Worm (Caenorhabditis elegans) whole organism, L1 larva: ENCODE results near the gene ZC204.13.

Experiments used
- C16A3.4 ChIP-seq: fragments of 150-350 bp; optimal IDR thresholded peaks from 2 replicates; lab custom pipeline; 2014; ENCODE audit warnings: missing biosample characterization, missing genetic modification characterization
- C34B4.2 ChIP-seq: sonication (generic microtip); optimal IDR thresholded peaks from 2 replicates; lab custom pipeline; 2017; ENCODE audit warnings: mild to moderate bottlenecking, missing genetic modification characterization, missing compliant biosample characterization
- F16B12.6 ChIP-seq: fragments of 150-350 bp; optimal IDR thresholded peaks from 2 replicates; lab custom pipeline; 2014; ENCODE audit warnings: missing biosample characterization, missing genetic modification characterization
- alr-1 ChIP-seq: fragments of 200-800 bp; sonication (Bioruptor generic); optimal IDR thresholded peaks from 2 replicates; lab custom pipeline; 2018; ENCODE audit warnings: borderline replicate concordance, mild to moderate bottlenecking, missing genetic modification characterization, missing compliant biosample characterization
- ama-1 ChIP-seq: fragments of 150-350 bp; optimal IDR thresholded peaks from 2 replicates; lab custom pipeline; 2014
- ceh-88 ChIP-seq: fragments of 200-800 bp; sonication (Bioruptor generic); IDR thresholded peaks from 2 replicates; pipeline ENCODE4 v1.3.6; 2022; ENCODE audit warnings: missing genetic modification characterization, missing compliant biosample characterization
- efl-1 ChIP-seq, 4 experiments: fragments of 150-350 bp; optimal IDR thresholded peaks in 3 of 4; peaks in 1 of 4; 1 replicate in 1 of 4; 2 replicates in 3 of 4; lab custom pipeline; 2014; ENCODE audit warnings: missing biosample characterization in 2 of 4, missing genetic modification characterization in 2 of 4, missing genetic modification reagents in 2 of 4
- egl-13 ChIP-seq: sonication (generic microtip); optimal IDR thresholded peaks from 2 replicates; lab custom pipeline; 2016; ENCODE audit warnings: missing genotype, missing genetic modification reagents, missing genetic modification characterization, missing compliant biosample characterization
- fkh-10 ChIP-seq: sonication (generic microtip); optimal IDR thresholded peaks from 2 replicates; lab custom pipeline; 2017; ENCODE audit warnings: missing biosample characterization, missing genetic modification reagents, missing genetic modification characterization
- fkh-4 ChIP-seq: sonication (generic microtip); optimal IDR thresholded peaks from 2 replicates; lab custom pipeline; 2016; ENCODE audit warnings: missing compliant biosample characterization, missing genetic modification characterization, borderline replicate concordance
- grh-1 ChIP-seq: fragments of 200-800 bp; sonication (Bioruptor generic); IDR thresholded peaks from 2 replicates; pipeline ENCODE4 v1.3.6; 2022; ENCODE audit warnings: missing genetic modification reagents, missing genetic modification characterization, missing compliant biosample characterization
- hlh-17 ChIP-seq: fragments of 200-800 bp; sonication (Bioruptor generic); optimal IDR thresholded peaks from 2 replicates; lab custom pipeline; 2018; ENCODE audit warnings: missing genetic modification characterization, mild to moderate bottlenecking, missing compliant biosample characterization, moderate library complexity, borderline replicate concordance
- hpl-2 ChIP-seq: fragments of 150-350 bp; optimal IDR thresholded peaks from 2 replicates; lab custom pipeline; 2014; ENCODE audit warnings: missing biosample characterization, missing genetic modification reagents, missing genetic modification characterization
- irx-1 ChIP-seq: sonication (generic microtip); optimal IDR thresholded peaks from 2 replicates; lab custom pipeline; 2016; ENCODE audit warnings: missing genetic modification characterization, missing compliant biosample characterization
- isw-1 ChIP-seq: fragments of 200-800 bp; sonication (Bioruptor generic); IDR thresholded peaks from 2 replicates; pipeline ENCODE4 v1.3.6; 2022; ENCODE audit warnings: missing genetic modification characterization, missing compliant biosample characterization
- lin-35 ChIP-seq, 2 experiments: fragments of 150-350 bp; optimal IDR thresholded peaks; 2 replicates each; lab custom pipeline; 2014; ENCODE audit warnings: missing biosample characterization in 2 of 2, missing genetic modification characterization in 2 of 2, missing genetic modification reagents in 2 of 2
- lir-3 ChIP-seq: sonication (generic microtip); optimal IDR thresholded peaks from 2 replicates; lab custom pipeline; 2016; ENCODE audit warnings: mild to moderate bottlenecking, missing genetic modification characterization, moderate library complexity, missing compliant biosample characterization; ENCODE audit not compliant: poor library complexity
- lsy-2 ChIP-seq, 2 experiments: fragments of 150-350 bp; optimal IDR thresholded peaks; 2 replicates each; lab custom pipeline; 2014; ENCODE audit warnings: missing biosample characterization in 2 of 2, missing genetic modification characterization in 2 of 2
- mep-1 ChIP-seq: fragments of 150-350 bp; optimal IDR thresholded peaks from 2 replicates; lab custom pipeline; 2014; ENCODE audit warnings: missing biosample characterization, missing genetic modification characterization
- nhr-19 ChIP-seq: fragments of 200-800 bp; sonication (Bioruptor generic); conservative IDR thresholded peaks from 2 replicates; pipeline ENCODE4 v1.3.6; 2022; ENCODE audit warnings: missing genetic modification characterization, missing compliant biosample characterization
- nhr-28 ChIP-seq: fragments of 150-350 bp; optimal IDR thresholded peaks from 2 replicates; lab custom pipeline; 2014; ENCODE audit warnings: missing biosample characterization, missing genetic modification characterization
- nhr-84 ChIP-seq: sonication (generic microtip); optimal IDR thresholded peaks from 2 replicates; lab custom pipeline; 2017; ENCODE audit warnings: missing biosample characterization, missing genetic modification characterization
- pag-3 ChIP-seq: sonication (generic microtip); optimal IDR thresholded peaks from 2 replicates; lab custom pipeline; 2017; ENCODE audit warnings: missing genetic modification characterization, mild to moderate bottlenecking, missing compliant biosample characterization, antibody characterized with exemption, borderline replicate concordance; ENCODE audit not compliant: insufficient read depth
- skn-1 ChIP-seq: fragments of 150-350 bp; optimal IDR thresholded peaks from 2 replicates; lab custom pipeline; 2014; ENCODE audit warnings: missing biosample characterization, missing genetic modification characterization
- snu-23 ChIP-seq: sonication (generic microtip); optimal IDR thresholded peaks from 2 replicates; lab custom pipeline; 2016; ENCODE audit warnings: missing genetic modification characterization, missing compliant biosample characterization
- sup-37 ChIP-seq: fragments of 200-800 bp; sonication (Bioruptor generic); optimal IDR thresholded peaks from 2 replicates; lab custom pipeline; 2018; ENCODE audit warnings: mild to moderate bottlenecking, missing genetic modification characterization, missing compliant biosample characterization
- swsn-7 ChIP-seq: sonication (generic microtip); optimal IDR thresholded peaks from 2 replicates; lab custom pipeline; 2016; ENCODE audit warnings: missing genetic modification characterization, missing compliant biosample characterization
- tlp-1 ChIP-seq: fragments of 150-350 bp; optimal IDR thresholded peaks from 2 replicates; lab custom pipeline; 2014; ENCODE audit warnings: missing biosample characterization, missing genetic modification characterization
- unc-130 ChIP-seq: fragments of 150-350 bp; optimal IDR thresholded peaks from 2 replicates; lab custom pipeline; 2017; ENCODE audit warnings: missing biosample characterization, missing genetic modification characterization, inconsistent platforms
- unc-86 ChIP-seq: sonication (generic microtip); optimal IDR thresholded peaks from 2 replicates; lab custom pipeline; 2016; ENCODE audit warnings: missing genetic modification characterization, missing compliant biosample characterization
- xbp-1 ChIP-seq: sonication (generic microtip); optimal IDR thresholded peaks from 2 replicates; lab custom pipeline; 2016; ENCODE audit warnings: missing genetic modification characterization, missing compliant biosample characterization
- zag-1 ChIP-seq: fragments of 150-350 bp; optimal IDR thresholded peaks from 2 replicates; lab custom pipeline; 2014; ENCODE audit warnings: missing biosample characterization, missing genetic modification characterization
- zip-4 ChIP-seq: fragments of 200-800 bp; sonication (Bioruptor generic); optimal IDR thresholded peaks from 2 replicates; lab custom pipeline; 2018; ENCODE audit warnings: mild to moderate bottlenecking, missing genetic modification characterization, moderate library complexity, missing compliant biosample characterization
- ztf-4 ChIP-seq: fragments of 150-350 bp; optimal IDR thresholded peaks from 2 replicates; lab custom pipeline; 2014; ENCODE audit warnings: missing biosample characterization, missing genetic modification characterization

Gene ZC204.13

DNA sequence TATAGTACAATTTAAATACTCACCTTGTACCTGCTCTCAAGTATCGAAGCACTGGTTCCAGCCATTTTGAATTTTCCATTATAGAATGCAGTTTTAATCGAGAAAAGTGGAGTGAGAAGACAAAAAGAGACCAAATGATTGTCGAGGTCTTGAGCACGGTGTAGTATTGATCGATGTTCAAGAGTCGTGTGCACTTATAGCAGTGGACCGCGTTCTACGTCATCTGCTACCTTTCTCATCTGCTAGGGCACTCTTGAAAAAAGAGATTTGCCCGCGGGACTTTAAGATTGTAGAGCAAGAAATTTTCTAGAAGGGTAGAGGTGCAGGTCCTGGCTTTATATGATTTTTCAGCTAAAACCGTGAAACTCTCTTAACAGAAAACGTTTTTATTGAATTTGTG, 32.0 kb upstream of the ZC204.13 start, which contains the start of gene fbxc-21:
Gene fbxc-21, minus strand, starts transcription at position 101 of the 400 bp plus-strand sequence.
- no peak for TF ChIP-seq fkh-4 (tag; lab: Kevin White, UChicago)
- no peak for TF ChIP-seq sup-37 (GFP tag; lab: Kevin White, UChicago)
- no peak for TF ChIP-seq pag-3 (tag; lab: Kevin White, UChicago)
- no peak for TF ChIP-seq F16B12.6 (tag; lab: Kevin White, UChicago)
- TF ChIP-seq skn-1 (tag; lab: Kevin White, UChicago) = no peak
- TF ChIP-seq ceh-88 (GFP tag; lab: Robert Waterston, UW) = no peak
- no peak for TF ChIP-seq C34B4.2 (tag; lab: Kevin White, UChicago)
- TF ChIP-seq zip-4 (GFP tag; lab: Kevin White, UChicago) = no peak
- TF ChIP-seq nhr-19 (GFP tag; lab: Robert Waterston, UW) = no peak
- TF ChIP-seq ztf-4 = no peak
- TF ChIP-seq nhr-28 (tag; lab: Kevin White, UChicago) = no peak
- no peak for TF ChIP-seq lir-3 (tag; lab: Kevin White, UChicago)
- no peak for TF ChIP-seq alr-1 (tag; lab: Kevin White, UChicago)

DNA sequence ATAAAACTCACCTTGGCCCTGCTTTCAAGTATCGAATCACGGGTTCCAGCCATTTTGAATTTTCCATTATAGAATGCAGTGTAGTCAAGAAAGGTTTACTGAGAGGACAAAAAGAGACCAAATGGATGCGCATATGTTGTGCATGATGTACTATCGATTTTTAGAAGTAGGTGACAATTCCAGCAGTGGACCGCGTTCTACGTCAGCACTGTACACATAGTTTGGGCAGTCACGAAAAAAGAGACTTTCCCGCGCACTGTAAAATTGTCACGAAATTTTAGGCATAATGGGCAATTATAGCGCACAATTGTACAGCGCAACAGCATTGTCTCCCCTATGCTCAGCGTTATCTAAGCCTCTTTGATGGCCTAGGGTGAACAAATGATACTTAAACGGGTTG, 30.2 kb upstream of the ZC204.13 start, which contains the start of gene fbxc-22:
Gene fbxc-22, minus strand, starts transcription at position 101 of the 400 bp plus-strand sequence.
- TF ChIP-seq grh-1 (GFP tag; lab: Robert Waterston, UW) (no peak), ama-1 (lab: Kevin White, UChicago) (no peak), nhr-84 (tag; lab: Kevin White, UChicago) (no peak), hlh-17 (GFP tag; lab: Kevin White, UChicago) (no peak), C16A3.4 (tag; lab: Kevin White, UChicago) (no peak), zag-1 (tag; lab: Kevin White, UChicago) (no peak), efl-1 (optimal IDR thresholded peaks at IDR 0.05; lab: Kevin White, UChicago) (no peak), efl-1 (GFP tag; optimal IDR thresholded peaks at IDR 0.05 in 1 of 2; lab: Kevin White, UChicago) (no peak), xbp-1 (no peak), unc-130 (tag; lab: Kevin White, UChicago) (no peak), F16B12.6 (tag; lab: Kevin White, UChicago) (no peak), isw-1 (no peak), lin-35 (GFP tag; optimal IDR thresholded peaks at IDR 0.05; lab: Kevin White, UChicago) (no peak), pag-3 (tag; lab: Kevin White, UChicago) (no peak), tlp-1 (tag; lab: Kevin White, UChicago) (no peak), swsn-7 (tag; lab: Kevin White, UChicago) (no peak), C34B4.2 (tag; lab: Kevin White, UChicago) (no peak)

DNA sequence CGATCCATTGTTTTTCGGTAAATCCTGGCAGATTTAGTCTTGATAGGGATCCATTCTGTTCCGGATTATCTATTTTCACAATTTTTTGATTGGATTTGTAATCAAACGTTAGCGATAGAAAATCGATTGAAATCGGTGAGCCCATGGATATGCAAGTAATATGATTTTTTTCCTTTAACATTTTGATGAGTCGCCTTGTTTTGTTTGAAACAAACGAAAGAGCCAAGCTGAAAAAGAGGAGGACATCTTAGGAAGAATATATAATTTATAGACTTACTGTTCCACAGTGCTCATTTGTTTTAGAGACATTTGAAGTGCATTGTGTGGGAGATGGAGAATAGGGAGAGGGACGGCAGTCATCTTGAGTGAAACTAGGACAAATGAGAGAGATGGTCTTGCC, 28.0 kb upstream of the ZC204.13 start, which contains the start of the genes fbxb-18 and fbxb-19:
Gene fbxb-18, minus strand, starts transcription at position 101 of the 400 bp plus-strand sequence.
Gene fbxb-19, minus strand, starts transcription at position 369 of the 400 bp plus-strand sequence.
- no peak for TF ChIP-seq mep-1 (tag; lab: Kevin White, UChicago)
- TF ChIP-seq nhr-19 (GFP tag; lab: Robert Waterston, UW) = no peak
- no peak for TF ChIP-seq egl-13 (tag; lab: Kevin White, UChicago)
- TF ChIP-seq xbp-1 = no peak
- TF ChIP-seq lin-35 (GFP tag; optimal IDR thresholded peaks at IDR 0.05; lab: Kevin White, UChicago) = no peak
- no peak for TF ChIP-seq lsy-2 (tag; optimal IDR thresholded peaks at IDR 0.05; lab: Kevin White, UChicago)
- no peak for TF ChIP-seq irx-1 (tag; lab: Kevin White, UChicago)
- TF ChIP-seq fkh-10 (GFP tag; lab: Kevin White, UChicago) = no peak
- no peak for TF ChIP-seq hpl-2 (GFP tag; lab: Kevin White, UChicago)
- no peak for TF ChIP-seq unc-86

DNA sequence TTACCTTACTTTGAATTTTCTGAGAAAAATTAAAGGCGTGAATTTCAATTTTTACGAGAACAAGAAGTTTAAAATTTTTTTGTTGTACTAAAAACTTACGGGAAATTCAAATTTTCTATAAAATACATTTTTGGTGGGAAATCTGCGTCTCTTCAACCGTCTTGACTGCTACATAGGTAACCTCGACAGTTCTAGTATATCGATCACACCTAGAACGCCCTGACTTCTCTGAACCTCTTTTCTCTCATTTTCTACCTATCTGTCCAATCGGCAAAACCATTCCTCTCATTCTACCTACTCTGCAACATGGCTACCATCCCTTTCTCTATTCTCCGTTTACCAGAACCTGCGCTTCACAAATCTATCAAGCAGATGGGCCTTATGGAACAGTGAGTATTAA, 23.0 kb upstream of the ZC204.13 start, which contains the start of gene fbxb-25:
Gene fbxb-25, plus strand, starts transcription at position 301 of the 400 bp plus-strand sequence.
- TF ChIP-seq C16A3.4 (tag; lab: Kevin White, UChicago) (no peak), snu-23 (GFP tag; lab: Kevin White, UChicago) (no peak)
